Comparison of ENCODE assay signal across 6 fruit fly cellular contexts in the genomic region with DNA sequence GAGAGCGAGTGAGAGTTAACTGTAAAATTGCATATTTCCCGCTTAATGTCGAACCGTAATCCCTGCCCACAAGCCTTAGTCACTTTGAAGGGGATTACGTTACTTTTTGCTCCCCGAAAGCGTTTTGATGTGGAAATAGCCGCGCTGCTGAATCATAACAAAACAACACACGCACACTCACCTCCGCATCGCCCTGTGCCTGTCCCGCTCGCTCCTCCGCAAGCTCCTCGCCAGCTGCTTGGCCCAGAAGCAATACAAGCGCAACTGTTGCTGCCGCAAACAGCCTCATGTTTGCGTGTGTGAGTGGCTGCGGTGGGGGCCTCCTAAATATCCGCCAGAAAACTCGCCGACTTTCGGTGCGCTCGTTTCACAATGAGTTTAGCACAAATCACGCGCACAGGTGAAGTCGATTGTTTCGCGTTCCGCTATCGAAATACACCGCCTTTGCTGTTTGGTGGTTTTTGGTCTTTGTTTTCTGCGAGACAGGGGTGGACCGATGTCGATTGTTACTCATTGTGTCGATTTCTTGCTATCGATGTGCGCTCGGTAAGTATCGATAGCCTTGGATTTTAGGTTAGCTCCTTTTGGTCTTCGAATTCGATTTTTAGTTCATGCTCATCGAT.
TF ChIP-seq lines count a peak whose summit lies in the region.

TSS of gene CtsF (minus strand) at position 503 of the 623 bp plus-strand sequence.

- no peak for TF ChIP-seq CTCF in whole organism, embryonic (GFP tag; optimal IDR thresholded peaks at IDR 0.05; lab: Kevin White, UChicago)

TF ChIP-seq in whole organism, 6 proteins besides CTCF, POLR2A, EP300 and RAD21:
- TF ChIP-seq CG8478 (optimal IDR thresholded peaks at IDR 0.05; lab: Kevin White, UChicago) (peak; percentile 48), EcR (GFP tag; optimal IDR thresholded peaks at IDR 0.05; lab: Kevin White, UChicago) (no peak)

TF ChIP-seq in whole organism, adult, 20 proteins besides CTCF, POLR2A, EP300 and RAD21 (continues in another document):
- peak; percentile 73 for TF ChIP-seq Mnt (GFP tag; optimal IDR thresholded peaks at IDR 0.05; lab: Kevin White, UChicago)
- no peak for TF ChIP-seq Crg-1 (GFP tag; optimal IDR thresholded peaks at IDR 0.05; lab: Kevin White, UChicago)
- no peak for TF ChIP-seq kay (GFP tag; lab: Kevin White, UChicago; ENCODE audit: borderline replicate concordance)
- TF ChIP-seq CG1620 (GFP tag; optimal IDR thresholded peaks at IDR 0.05; lab: Kevin White, UChicago), result peak; percentile 34
- TF ChIP-seq Clk (GFP tag; optimal IDR thresholded peaks at IDR 0.05; lab: Kevin White, UChicago), result no peak
- peak; percentile 52 for TF ChIP-seq tj (GFP tag; optimal IDR thresholded peaks at IDR 0.05; lab: Kevin White, UChicago)
- TF ChIP-seq cnc (optimal IDR thresholded peaks at IDR 0.05; lab: Kevin White, UChicago), result no peak
- peak; percentile 46 for TF ChIP-seq CG11617 (GFP tag; optimal IDR thresholded peaks at IDR 0.05; lab: Kevin White, UChicago)
- peak; percentile 48 for TF ChIP-seq CG33017 (tag; optimal IDR thresholded peaks at IDR 0.05; lab: Kevin White, UChicago)
- TF ChIP-seq CG7101 (tag; optimal IDR thresholded peaks at IDR 0.05; lab: Kevin White, UChicago), result peak; percentile 13
- TF ChIP-seq cic (GFP tag; optimal IDR thresholded peaks at IDR 0.05; lab: Kevin White, UChicago), result peak; percentile 75
- no peak for TF ChIP-seq CG14711 (tag; optimal IDR thresholded peaks at IDR 0.05; lab: Kevin White, UChicago)
- peak; percentile 16 for TF ChIP-seq CG12768 (GFP tag; optimal IDR thresholded peaks at IDR 0.05; lab: Kevin White, UChicago)
- peak; percentile 82 for TF ChIP-seq bab1 (GFP tag; optimal IDR thresholded peaks at IDR 0.05; lab: Kevin White, UChicago)
- TF ChIP-seq CG7045 (GFP tag; optimal IDR thresholded peaks at IDR 0.05; lab: Kevin White, UChicago), result peak; percentile 8
- TF ChIP-seq CG5204 (GFP tag; optimal IDR thresholded peaks at IDR 0.05; lab: Kevin White, UChicago), result no peak

TF ChIP-seq in whole organism, embryonic, 481 proteins besides CTCF, POLR2A, EP300 and RAD21 (continues in another document):
- TF ChIP-seq CG10274 (GFP tag; optimal IDR thresholded peaks at IDR 0.05; lab: Kevin White, UChicago) (no peak), Atf-2 (GFP tag; optimal IDR thresholded peaks at IDR 0.05; lab: Kevin White, UChicago) (no peak), CG7556 (GFP tag; optimal IDR thresholded peaks at IDR 0.05; lab: Kevin White, UChicago) (peak; percentile 6), tll (GFP tag; optimal IDR thresholded peaks at IDR 0.05; lab: Kevin White, UChicago) (no peak), Hr39 (optimal IDR thresholded peaks at IDR 0.05; lab: Kevin White, UChicago) (no peak), cad (GFP tag; optimal IDR thresholded peaks at IDR 0.05; lab: Kevin White, UChicago) (no peak), sd (tag; optimal IDR thresholded peaks at IDR 0.05; lab: Kevin White, UChicago) (peak; percentile 36), H15 (GFP tag; IDR thresholded peaks at IDR 0.05; lab: Robert Waterston, UW) (no peak), HLH4C (GFP tag; IDR thresholded peaks at IDR 0.05; lab: Robert Waterston, UW; ENCODE audit: partially characterized antibody) (peak; percentile 100), CG17385 (GFP tag; optimal IDR thresholded peaks at IDR 0.05; lab: Kevin White, UChicago) (no peak), eyg (GFP tag; optimal IDR thresholded peaks at IDR 0.05; lab: Kevin White, UChicago) (no peak), CG17328 (GFP tag; IDR thresholded peaks at IDR 0.05; lab: Robert Waterston, UW) (no peak; the same call in 1 of the 2 replicates), CG17802 (tag; optimal IDR thresholded peaks at IDR 0.05; lab: Kevin White, UChicago) (no peak), Taf1 (GFP tag; IDR thresholded peaks at IDR 0.05; lab: Robert Waterston, UW) (no peak), fru (optimal IDR thresholded peaks at IDR 0.05; lab: Kevin White, UChicago) (no peak), CG6765 (GFP tag; optimal IDR thresholded peaks at IDR 0.05; lab: Kevin White, UChicago) (peak; percentile 7), Mad (GFP tag; optimal IDR thresholded peaks at IDR 0.05; lab: Kevin White, UChicago) (no peak)

TF ChIP-seq in whole organism, prepupa, 60 proteins besides CTCF, POLR2A, EP300 and RAD21 (continues in another document):
- TF ChIP-seq fd85E (GFP tag; optimal IDR thresholded peaks at IDR 0.05; lab: Kevin White, UChicago), result no peak
- TF ChIP-seq CG6276 (GFP tag; optimal IDR thresholded peaks at IDR 0.05; lab: Kevin White, UChicago), result no peak
- TF ChIP-seq acj6 (GFP tag; optimal IDR thresholded peaks at IDR 0.05; lab: Kevin White, UChicago), result no peak
- TF ChIP-seq CG10669 (GFP tag; optimal IDR thresholded peaks at IDR 0.05; lab: Kevin White, UChicago), result no peak
- TF ChIP-seq pdm3 (GFP tag; optimal IDR thresholded peaks at IDR 0.05; lab: Kevin White, UChicago), result no peak
- peak; percentile 6 for TF ChIP-seq CG3032 (tag; optimal IDR thresholded peaks at IDR 0.05; lab: Kevin White, UChicago)
- peak; percentile 70 for TF ChIP-seq CG6854 (GFP tag; optimal IDR thresholded peaks at IDR 0.05; lab: Kevin White, UChicago)
- TF ChIP-seq Hr38 (GFP tag; optimal IDR thresholded peaks at IDR 0.05; lab: Kevin White, UChicago), result no peak
- TF ChIP-seq Sox14 (GFP tag; optimal IDR thresholded peaks at IDR 0.05; lab: Kevin White, UChicago), result peak; percentile 90
- TF ChIP-seq vri (GFP tag; optimal IDR thresholded peaks at IDR 0.05; lab: Kevin White, UChicago), result peak; percentile 34
- TF ChIP-seq CG6808 (GFP tag; optimal IDR thresholded peaks at IDR 0.05; lab: Kevin White, UChicago), result no peak
- TF ChIP-seq Sox102F (GFP tag; optimal IDR thresholded peaks at IDR 0.05; lab: Kevin White, UChicago), result peak; percentile 36
- peak; percentile 29 for TF ChIP-seq fkh (GFP tag; optimal IDR thresholded peaks at IDR 0.05; lab: Kevin White, UChicago)
- peak; percentile 19 for TF ChIP-seq Eip78C (GFP tag; lab: Kevin White, UChicago)
- TF ChIP-seq Eip93F (GFP tag; optimal IDR thresholded peaks at IDR 0.05; lab: Kevin White, UChicago), result no peak
- no peak for TF ChIP-seq CG31627 (GFP tag; optimal IDR thresholded peaks at IDR 0.05; lab: Kevin White, UChicago)
- TF ChIP-seq lz (GFP tag; optimal IDR thresholded peaks at IDR 0.05; lab: Kevin White, UChicago), result peak; percentile 18
- no peak for TF ChIP-seq CG1621 (tag; optimal IDR thresholded peaks at IDR 0.05; lab: Kevin White, UChicago)

TF ChIP-seq in whole organism, pupa, 21 proteins besides CTCF, POLR2A, EP300 and RAD21:
- TF ChIP-seq Ets98B (GFP tag; IDR thresholded peaks at IDR 0.05; lab: Robert Waterston, UW), result peak; percentile 30; the same call in 1 of the 2 replicates
- TF ChIP-seq CG12605 (GFP tag; IDR thresholded peaks at IDR 0.05; lab: Robert Waterston, UW), result peak; percentile 39; the same call in 1 of the 2 replicates
- TF ChIP-seq fd96Ca (GFP tag; IDR thresholded peaks at IDR 0.05; lab: Robert Waterston, UW), result no peak
- peak; percentile 57 for TF ChIP-seq CG4496 (GFP tag; IDR thresholded peaks at IDR 0.05; lab: Robert Waterston, UW)
- TF ChIP-seq CG8159 (tag; optimal IDR thresholded peaks at IDR 0.05; lab: Kevin White, UChicago), result peak; percentile 29
- no peak for TF ChIP-seq CG9948 (tag; optimal IDR thresholded peaks at IDR 0.05; lab: Kevin White, UChicago)
- no peak for TF ChIP-seq CG17806 (tag; optimal IDR thresholded peaks at IDR 0.05; lab: Kevin White, UChicago)
- TF ChIP-seq D1 (tag; optimal IDR thresholded peaks at IDR 0.05; lab: Kevin White, UChicago), result no peak
- TF ChIP-seq CG13204 (GFP tag; optimal IDR thresholded peaks at IDR 0.05; lab: Kevin White, UChicago), result peak; percentile 30
- no peak for TF ChIP-seq Pif1B (GFP tag; optimal IDR thresholded peaks at IDR 0.05; lab: Kevin White, UChicago)
- TF ChIP-seq Pif1A (GFP tag; optimal IDR thresholded peaks at IDR 0.05; lab: Kevin White, UChicago), result no peak
- TF ChIP-seq CG32121 (GFP tag; IDR thresholded peaks at IDR 0.05; lab: Robert Waterston, UW), result peak; percentile 26; the same call in 1 of the 2 replicates
- no peak for TF ChIP-seq CG14655 (GFP tag; optimal IDR thresholded peaks at IDR 0.05; lab: Kevin White, UChicago)
- peak; percentile 26 for TF ChIP-seq EcR (GFP tag; optimal IDR thresholded peaks at IDR 0.05; lab: Kevin White, UChicago)

TF ChIP-seq in whole organism, wandering third instar larva, 38 proteins besides CTCF, POLR2A, EP300 and RAD21 (continues in another document):
- TF ChIP-seq dsf (GFP tag; optimal IDR thresholded peaks at IDR 0.05; lab: Kevin White, UChicago; ENCODE audit: borderline replicate concordance) (no peak), woc (GFP tag; optimal IDR thresholded peaks at IDR 0.05; lab: Kevin White, UChicago) (no peak), HLH106 (tag; optimal IDR thresholded peaks at IDR 0.05; lab: Kevin White, UChicago) (peak; percentile 21), brk (GFP tag; optimal IDR thresholded peaks at IDR 0.05; lab: Kevin White, UChicago) (peak; percentile 0), tai (GFP tag; optimal IDR thresholded peaks at IDR 0.05; lab: Kevin White, UChicago) (no peak), Sp1 (GFP tag; optimal IDR thresholded peaks at IDR 0.05; lab: Kevin White, UChicago) (peak; percentile 58), Jra (GFP tag; optimal IDR thresholded peaks at IDR 0.05; lab: Kevin White, UChicago) (no peak), Abd-B (GFP tag; optimal IDR thresholded peaks at IDR 0.05; lab: Kevin White, UChicago) (peak; percentile 23), dmrt93B (GFP tag; optimal IDR thresholded peaks at IDR 0.05; lab: Kevin White, UChicago) (no peak), Hnf4 (GFP tag; optimal IDR thresholded peaks at IDR 0.05; lab: Kevin White, UChicago) (no peak), lola (GFP tag; optimal IDR thresholded peaks at IDR 0.05; lab: Kevin White, UChicago) (no peak), pan (optimal IDR thresholded peaks at IDR 0.05; lab: Kevin White, UChicago) (no peak), ey (GFP tag; optimal IDR thresholded peaks at IDR 0.05; lab: Kevin White, UChicago) (no peak), CG9705 (GFP tag; optimal IDR thresholded peaks at IDR 0.05; lab: Kevin White, UChicago) (no peak), foxo (GFP tag; optimal IDR thresholded peaks at IDR 0.05; lab: Kevin White, UChicago) (peak in 1 of 2 experiments; percentile 32), fru (GFP tag; optimal IDR thresholded peaks at IDR 0.05; lab: Kevin White, UChicago) (peak; percentile 15), br (GFP tag; optimal IDR thresholded peaks at IDR 0.05; lab: Kevin White, UChicago) (peak; percentile 63), Mio (GFP tag; optimal IDR thresholded peaks at IDR 0.05; lab: Kevin White, UChicago) (no peak), jim (GFP tag; optimal IDR thresholded peaks at IDR 0.05; lab: Kevin White, UChicago) (no peak), Dfd (GFP tag; optimal IDR thresholded peaks at IDR 0.05; lab: Kevin White, UChicago) (no peak), Hr78 (GFP tag; optimal IDR thresholded peaks at IDR 0.05; lab: Kevin White, UChicago) (no peak), dl (GFP tag; optimal IDR thresholded peaks at IDR 0.05; lab: Kevin White, UChicago; ENCODE audit: insufficient read depth in 1 of 2, partially characterized antibody in 2 of 2) (no peak), OdsH (GFP tag; optimal IDR thresholded peaks at IDR 0.05; lab: Kevin White, UChicago) (peak; percentile 45), Hr83 (GFP tag; optimal IDR thresholded peaks at IDR 0.05; lab: Kevin White, UChicago; ENCODE audit: poor library complexity, severe bottlenecking) (no peak), rgr (GFP tag; optimal IDR thresholded peaks at IDR 0.05; lab: Kevin White, UChicago) (peak; percentile 21)
